Fruit fly (Drosophila melanogaster) whole organism, prepupa: Measurements from ENCODE around the gene Ir7e.

Experiments
- Blimp-1 ChIP-seq: fragments of 200-800 bp; sonication (Bioruptor generic); optimal IDR thresholded peaks from 3 replicates; lab custom pipeline; 2017; ENCODE audit warnings: missing biosample characterization, missing genetic modification characterization, mild to moderate bottlenecking, moderate library complexity, missing genetic modification reagents
- CG6792 ChIP-seq: fragments of 200-800 bp; sonication (Bioruptor generic); optimal IDR thresholded peaks from 3 replicates; lab custom pipeline; 2016; ENCODE audit warnings: missing biosample characterization, missing genetic modification characterization
- CG8119 ChIP-seq: fragments of 200-800 bp; sonication (Bioruptor generic); IDR thresholded peaks from 3 replicates; pipeline ENCODE4 v1.3.6; 2022; ENCODE audit warnings: missing biosample characterization, missing genetic modification characterization
- Hr4 ChIP-seq: fragments of 200-800 bp; sonication (Bioruptor generic); optimal IDR thresholded peaks from 3 replicates; lab custom pipeline; 2016; ENCODE audit warnings: missing biosample characterization, missing genetic modification characterization

- TF ChIP-seq CG8119 (GFP tag; lab: Robert Waterston, UW) (no peak), CG6792 (GFP tag; lab: Kevin White, UChicago) (no peak), Blimp-1 (GFP tag; lab: Kevin White, UChicago) (no peak), Hr4 (GFP tag; lab: Kevin White, UChicago) (no peak)
Observed at dm6 chrX:7874094-7874493, 7.4 kb downstream of the Ir7e start, which contains the start of gene Ir7c.
